Worm (Caenorhabditis elegans) whole organism, L1 larva: ENCODE measurements around the gene R05G6.5.

Experiments used
- F16B12.6 ChIP-seq: fragments of 150-350 bp; optimal IDR thresholded peaks from 2 replicates; lab custom pipeline; 2014; ENCODE audit warnings: missing biosample characterization, missing genetic modification characterization
- efl-1 ChIP-seq, 4 experiments: fragments of 150-350 bp; optimal IDR thresholded peaks in 3 of 4; peaks in 1 of 4; 1 replicate in 1 of 4; 2 replicates in 3 of 4; lab custom pipeline; 2014; ENCODE audit warnings: missing biosample characterization in 2 of 4, missing genetic modification characterization in 2 of 4, missing genetic modification reagents in 2 of 4
- efl-3 ChIP-seq: fragments of 200-800 bp; sonication (Bioruptor generic); optimal IDR thresholded peaks from 2 replicates; lab custom pipeline; 2018; ENCODE audit warnings: mild to moderate bottlenecking, missing genetic modification characterization, missing compliant biosample characterization
- egl-13 ChIP-seq: sonication (generic microtip); optimal IDR thresholded peaks from 2 replicates; lab custom pipeline; 2016; ENCODE audit warnings: missing genotype, missing genetic modification reagents, missing genetic modification characterization, missing compliant biosample characterization
- nhr-12 ChIP-seq: sonication (generic microtip); optimal IDR thresholded peaks from 2 replicates; lab custom pipeline; 2017; ENCODE audit warnings: missing biosample characterization, missing genetic modification characterization
- nhr-77 ChIP-seq: fragments of 150-350 bp; optimal IDR thresholded peaks from 2 replicates; lab custom pipeline; 2014; ENCODE audit warnings: missing biosample characterization, missing genetic modification characterization
- pqm-1 ChIP-seq: sonication (generic microtip); optimal IDR thresholded peaks from 3 replicates; lab custom pipeline; 2017; ENCODE audit warnings: missing biosample characterization, missing genetic modification characterization
- xbp-1 ChIP-seq: sonication (generic microtip); optimal IDR thresholded peaks from 2 replicates; lab custom pipeline; 2016; ENCODE audit warnings: missing genetic modification characterization, missing compliant biosample characterization

R05G6.5 gene

DNA sequence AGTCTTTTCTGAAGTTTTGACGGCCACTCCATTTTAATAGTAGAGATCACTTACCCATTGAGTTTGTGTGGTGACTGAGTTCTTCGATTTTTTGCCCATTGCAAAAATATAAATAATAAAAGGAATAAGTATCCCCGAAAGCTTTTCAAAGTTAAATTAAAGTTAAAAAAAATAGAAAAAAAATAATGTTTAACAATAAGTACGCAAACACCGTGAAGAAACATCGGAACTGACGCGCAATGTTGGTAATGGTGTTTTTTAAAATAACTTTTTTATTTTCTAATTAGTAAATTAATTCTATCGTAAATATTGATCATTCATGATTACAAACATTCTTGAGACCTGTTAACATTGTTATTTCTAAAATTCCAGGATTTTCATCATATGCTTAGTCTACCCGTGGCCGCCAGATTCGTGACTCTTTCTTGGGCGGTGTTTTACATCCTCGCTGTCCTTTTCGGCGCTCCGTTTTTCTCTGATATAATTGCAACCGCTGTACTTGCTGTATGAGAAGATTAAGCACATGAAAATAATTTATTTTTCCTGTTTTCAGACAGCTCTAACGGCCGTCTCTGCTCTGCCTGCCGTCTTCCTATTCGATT, 48.2 kb downstream of the R05G6.5 start, which contains the start of the genes F49E8.7, F49E8.8 and nprl-2:
Gene F49E8.7, minus strand, starts transcription at position 101 of the 602 bp plus-strand sequence.
Gene F49E8.8, plus strand, starts transcription at position 373 of the 602 bp plus-strand sequence.
Gene nprl-2, plus strand, starts transcription at position 552 of the 602 bp plus-strand sequence.
- TF ChIP-seq pqm-1 (tag; lab: Kevin White, UChicago) (no peak), efl-1 (optimal IDR thresholded peaks at IDR 0.05; lab: Kevin White, UChicago) (no peak), efl-1 (GFP tag; optimal IDR thresholded peaks at IDR 0.05 in 1 of 2; lab: Kevin White, UChicago) (peak in 1 of 2 experiments; percentile 22), xbp-1 (tag; lab: Kevin White, UChicago) (no peak), F16B12.6 (tag; lab: Kevin White, UChicago) (peak; percentile 61)

DNA sequence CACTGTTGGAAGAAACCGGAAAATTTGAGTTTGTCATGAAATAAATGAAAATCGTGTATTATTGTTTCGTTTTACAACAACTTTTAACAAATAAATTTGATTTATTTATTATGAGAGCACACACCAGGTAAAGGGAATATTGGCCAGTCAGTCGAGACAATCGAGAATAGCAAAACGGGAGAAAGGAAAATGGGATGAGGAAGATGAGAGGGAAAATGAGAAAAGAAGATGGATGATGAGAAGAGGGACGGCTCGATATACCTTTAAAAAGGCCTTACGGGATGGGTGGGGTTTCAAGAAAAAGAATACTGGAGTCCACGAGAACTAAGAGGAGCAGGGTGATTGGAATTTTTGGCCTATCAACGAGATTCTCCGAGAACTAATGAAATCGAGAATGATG, 50.5 kb downstream of the R05G6.5 start:
- TF ChIP-seq egl-13 (tag; lab: Kevin White, UChicago) (no peak), efl-3 (GFP tag; lab: Kevin White, UChicago) (no peak), nhr-12 (tag; lab: Kevin White, UChicago) (no peak), nhr-77 (no peak)
